Fruit fly (Drosophila melanogaster): Measurements from ENCODE around the gene CG1137.

Gene CG1137

DNA sequence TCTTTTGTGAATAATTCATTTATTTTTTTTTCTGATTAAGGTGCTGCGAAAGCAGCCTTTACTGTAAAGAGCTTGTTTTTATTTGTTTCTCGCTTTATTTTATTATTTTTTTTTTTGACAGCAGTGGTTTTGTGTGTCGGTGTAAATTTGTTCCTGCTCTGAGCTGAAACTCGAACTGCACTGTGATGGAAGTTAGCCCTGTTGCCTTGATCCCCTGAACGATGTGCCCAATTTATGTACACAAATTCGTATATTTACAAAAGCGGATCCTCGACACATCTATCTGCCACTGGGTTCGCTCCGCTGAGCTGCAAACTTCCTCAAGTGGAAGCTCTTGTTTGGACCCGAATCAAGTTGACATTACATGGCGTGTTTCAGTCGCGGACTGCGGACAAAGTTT is at the start of gene CG1137:
TSS of gene CG1137 (minus strand) at position 101 of the 400 bp plus-strand sequence.
- TF ChIP-seq noc (tag; optimal IDR thresholded peaks at IDR 0.05) = no peak

DNA sequence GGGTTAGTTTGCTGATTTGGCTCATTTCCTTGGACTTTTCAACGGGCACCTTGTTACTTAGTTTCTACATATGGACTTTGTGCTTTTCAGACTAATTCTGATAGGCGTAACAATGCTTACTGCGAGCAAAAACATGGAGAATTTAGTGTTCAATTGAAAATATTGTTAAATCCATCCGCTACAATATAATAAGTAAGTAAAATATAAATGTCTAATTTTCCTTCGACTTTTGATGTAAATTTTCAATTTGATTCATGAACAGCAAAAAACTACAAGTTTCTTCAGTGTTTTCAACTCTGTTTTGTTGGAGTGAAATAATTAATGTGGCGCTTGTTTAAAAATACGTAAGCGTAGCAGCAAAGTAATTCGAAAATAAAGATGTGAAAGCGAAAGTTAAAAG is 48.7 kb upstream of the CG1137 start, which contains the start of gene glob2:
TSS of gene glob2 (minus strand) at position 101 of the 400 bp plus-strand sequence.
- no peak for TF ChIP-seq noc (tag; optimal IDR thresholded peaks at IDR 0.05)

- TF ChIP-seq noc (tag; optimal IDR thresholded peaks at IDR 0.05) = no peak
Measured at dm6 chr3R:6605142-6605541, 45.0 kb upstream of the CG1137 start.

DNA sequence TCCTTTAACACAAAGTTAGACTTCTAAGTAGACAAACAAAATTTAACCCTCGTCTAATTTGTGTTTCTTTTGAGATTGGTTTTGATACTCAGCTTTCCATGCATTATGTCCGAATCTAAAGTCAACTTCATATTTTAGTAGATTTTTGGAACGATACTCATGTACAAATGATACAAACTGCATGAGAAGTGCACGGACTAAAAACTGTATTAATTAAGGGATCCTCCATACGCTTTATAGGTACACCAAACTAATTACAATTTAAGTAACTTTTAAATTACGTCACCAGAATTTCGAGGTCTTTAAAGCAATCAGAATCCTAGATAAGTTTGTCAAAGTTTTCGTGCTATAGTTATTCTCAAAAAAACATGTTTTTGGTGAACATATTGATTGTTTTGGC is 40.8 kb upstream of the CG1137 start, which contains the start of gene CG31482:
TSS of gene CG31482 (plus strand) at position 301 of the 400 bp plus-strand sequence.
- TF ChIP-seq noc (tag; optimal IDR thresholded peaks at IDR 0.05) = no peak

DNA sequence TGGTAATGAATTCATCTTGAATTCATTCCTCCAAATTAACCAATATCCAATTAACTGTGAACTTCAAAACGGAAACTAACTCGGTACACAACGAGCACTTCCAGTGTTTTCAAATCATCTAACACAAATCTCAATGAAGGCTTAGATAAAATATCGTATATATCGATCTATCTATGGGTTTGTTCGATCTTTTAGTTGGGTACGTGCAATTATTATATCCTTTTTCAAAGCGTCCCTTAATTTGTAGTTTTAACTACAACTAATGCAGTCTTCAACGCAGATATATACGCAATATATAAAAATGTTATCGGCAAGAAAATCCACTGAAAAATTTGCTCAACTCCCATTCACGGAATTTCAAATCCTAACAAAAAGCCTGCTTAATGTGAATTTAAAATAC is 37.8 kb upstream of the CG1137 start, which contains the start of gene CG1138:
TSS of gene CG1138 (minus strand) at position 101 of the 400 bp plus-strand sequence.
- TF ChIP-seq noc (tag; optimal IDR thresholded peaks at IDR 0.05) = no peak

dm6 chr3R:6593068-6593567 is 33.0 kb upstream of the CG1137 start, which contains the start of gene dpr11:
TSS of gene dpr11 (minus strand) at chr3R:6593330.
- TF ChIP-seq noc (tag; optimal IDR thresholded peaks at IDR 0.05) = no peak

- no peak for TF ChIP-seq noc (tag; optimal IDR thresholded peaks at IDR 0.05)
Measured at dm6 chr3R:6580484-6580883, 20.3 kb upstream of the CG1137 start, which contains the start of gene CG2336. TSS of gene CG2336 (plus strand) at chr3R:6580784.

DNA sequence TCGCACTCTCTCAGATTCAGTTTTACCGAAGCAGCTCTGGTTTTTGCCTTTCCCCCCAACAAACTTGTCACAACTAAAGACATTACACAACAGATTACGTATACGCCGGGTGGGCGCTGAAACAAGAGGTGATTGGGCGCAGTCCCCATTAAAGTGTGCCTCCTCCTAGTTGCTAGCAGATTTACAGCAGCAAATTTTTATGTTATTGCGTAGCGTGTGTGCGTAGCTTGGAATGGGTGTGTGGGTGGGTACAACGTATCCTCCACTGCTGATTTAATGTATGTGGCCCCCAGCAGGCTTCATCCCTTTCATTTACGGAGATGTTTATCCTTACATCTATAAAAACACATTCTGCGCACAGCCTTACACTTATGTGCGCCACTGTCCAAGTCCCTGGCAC is 8.7 kb upstream of the CG1137 start:
- no peak for TF ChIP-seq noc (tag; optimal IDR thresholded peaks at IDR 0.05)

DNA sequence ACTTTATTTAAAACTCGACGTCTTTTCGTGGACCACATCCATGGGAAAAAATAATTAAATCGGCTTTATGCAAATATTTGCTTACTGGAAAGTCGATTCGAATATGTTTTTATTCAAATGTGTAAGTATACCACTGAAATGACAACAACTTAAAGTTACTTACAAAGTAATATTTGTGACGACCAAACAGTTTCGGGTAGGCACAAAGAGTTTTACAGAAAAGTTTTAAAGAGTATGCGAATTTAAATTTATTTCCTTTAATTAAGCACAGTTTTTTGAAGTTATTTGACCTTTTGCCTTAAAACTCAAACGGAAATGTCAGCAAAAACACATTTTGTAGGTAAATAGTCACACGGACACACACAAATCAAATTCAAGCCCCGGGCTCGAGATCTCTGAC is 11.4 kb downstream of the CG1137 start, which contains the start of gene Pif2:
TSS of gene Pif2 (plus strand) at position 301 of the 400 bp plus-strand sequence.
- no peak for TF ChIP-seq noc (tag; optimal IDR thresholded peaks at IDR 0.05)

- no peak for TF ChIP-seq noc (tag; optimal IDR thresholded peaks at IDR 0.05)
Measured at dm6 chr3R:6534059-6534458, 26.1 kb downstream of the CG1137 start.

- TF ChIP-seq noc (tag; optimal IDR thresholded peaks at IDR 0.05) = no peak
Measured at dm6 chr3R:6527208-6527607, 32.9 kb downstream of the CG1137 start, which contains the start of gene CG15185. TSS of gene CG15185 (plus strand) at chr3R:6527508.
